Worm (Caenorhabditis elegans): ENCODE results near the gene cest-2.2.
A peak's percentile ranks its signal among the peaks of the same experiment; 100 is the strongest.

DNA sequence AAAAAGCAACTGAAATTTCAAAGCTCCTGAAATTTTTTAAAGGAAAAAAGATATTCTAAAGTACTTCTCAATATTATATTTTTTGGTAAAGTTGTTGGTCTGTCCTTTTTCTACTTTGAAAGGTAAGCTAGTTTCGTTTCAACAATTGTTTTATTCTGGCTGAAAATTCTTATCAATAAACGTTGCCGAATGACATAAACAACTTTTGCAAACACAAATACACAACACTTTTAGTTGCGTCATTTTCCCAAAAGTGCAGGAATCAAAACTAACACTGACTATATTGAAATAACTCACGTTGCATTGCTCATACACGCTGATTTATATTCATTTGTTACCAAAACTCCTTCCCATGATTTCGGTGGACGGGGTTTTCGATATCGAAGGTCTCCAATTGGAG lies 9.4 kb downstream of the cest-2.2 start:
- no peak for TF ChIP-seq egl-27 (tag; optimal IDR thresholded peaks at IDR 0.05)
- TF ChIP-seq nhr-10 (tag; optimal IDR thresholded peaks at IDR 0.05): no peak
- no peak for TF ChIP-seq aha-1 (tag)
- TF ChIP-seq F10B5.3 (tag; optimal IDR thresholded peaks at IDR 0.05): no peak
- no peak for TF ChIP-seq Y105C5A.15 (GFP tag; IDR thresholded peaks at IDR 0.05)
- no peak for TF ChIP-seq unc-62 (GFP tag; optimal IDR thresholded peaks at IDR 0.05 in 1 of 2)
- no peak for TF ChIP-seq unc-62 (tag; optimal IDR thresholded peaks at IDR 0.05)
- TF ChIP-seq fos-1 (tag; optimal IDR thresholded peaks at IDR 0.05): no peak
- TF ChIP-seq skn-1 (tag; optimal IDR thresholded peaks at IDR 0.05): no peak
- no peak for TF ChIP-seq nhr-237 (tag; optimal IDR thresholded peaks at IDR 0.05)
- no peak for TF ChIP-seq ama-1 (optimal IDR thresholded peaks at IDR 0.05)
- no peak for TF ChIP-seq daf-19 (GFP tag; conservative IDR thresholded peaks at IDR 0.05)
- no peak for TF ChIP-seq mdl-1 (tag; optimal IDR thresholded peaks at IDR 0.05)
- no peak for TF ChIP-seq Y48G9A.11 (GFP tag; IDR thresholded peaks at IDR 0.05)
- TF ChIP-seq nhr-28 (tag; optimal IDR thresholded peaks at IDR 0.05): peak; percentile 42

All from whole organism, L4 larva.